Worm (Caenorhabditis elegans) whole organism, mixed stage, embryonic: Measurements from ENCODE around the gene K01D12.9.

ENCODE experiments used
- M03D4.4 ChIP-seq: sonication (generic microtip); optimal IDR thresholded peaks from 2 replicates; lab custom pipeline; 2017; ENCODE audit warnings: mild to moderate bottlenecking, missing genetic modification characterization, missing compliant biosample characterization
- bed-3 ChIP-seq: fragments of 200-800 bp; sonication (Bioruptor generic); optimal IDR thresholded peaks from 3 replicates; lab custom pipeline; 2018; ENCODE audit warnings: mild to moderate bottlenecking, missing genetic modification characterization, moderate library complexity, missing compliant biosample characterization
- blmp-1 ChIP-seq: fragments of 150-350 bp; optimal IDR thresholded peaks from 2 replicates; lab custom pipeline; 2014; ENCODE audit warnings: missing biosample characterization, missing genetic modification characterization
- ceh-39 ChIP-seq: fragments of 150-350 bp; optimal IDR thresholded peaks from 2 replicates; lab custom pipeline; 2014; ENCODE audit warnings: missing biosample characterization, missing genetic modification characterization
- ceh-43 ChIP-seq: fragments of 200-800 bp; sonication (Bioruptor generic); optimal IDR thresholded peaks from 2 replicates; lab custom pipeline; 2018; ENCODE audit warnings: mild to moderate bottlenecking, missing genetic modification characterization, moderate library complexity, missing compliant biosample characterization
- ceh-83 ChIP-seq: fragments of 200-800 bp; sonication (Bioruptor generic); optimal IDR thresholded peaks from 2 replicates; lab custom pipeline; 2018; ENCODE audit warnings: mild to moderate bottlenecking, missing genetic modification characterization, missing compliant biosample characterization
- ces-1 ChIP-seq: fragments of 150-350 bp; optimal IDR thresholded peaks from 2 replicates; lab custom pipeline; 2014; ENCODE audit warnings: missing biosample characterization, missing genetic modification reagents, missing genetic modification characterization
- cnd-1 ChIP-seq: fragments of 200-800 bp; sonication (Bioruptor generic); optimal IDR thresholded peaks from 2 replicates; lab custom pipeline; 2018; ENCODE audit warnings: mild to moderate bottlenecking, missing genetic modification characterization, missing compliant biosample characterization
- drap-1 ChIP-seq: fragments of 200-800 bp; sonication (Bioruptor generic); optimal IDR thresholded peaks from 3 replicates; lab custom pipeline; 2018; ENCODE audit warnings: mild to moderate bottlenecking, missing genetic modification characterization, missing compliant biosample characterization
- elt-1 ChIP-seq: sonication (generic microtip); optimal IDR thresholded peaks from 2 replicates; lab custom pipeline; 2017; ENCODE audit warnings: missing genetic modification characterization, mild to moderate bottlenecking, missing compliant biosample characterization, antibody characterized with exemption, moderate library complexity, borderline replicate concordance; ENCODE audit not compliant: insufficient read depth
- elt-3 ChIP-seq: fragments of 150-350 bp; optimal IDR thresholded peaks from 2 replicates; lab custom pipeline; 2014; ENCODE audit warnings: missing biosample characterization, missing genetic modification characterization
- flh-1 ChIP-seq: fragments of 200-800 bp; sonication (Bioruptor generic); optimal IDR thresholded peaks from 2 replicates; lab custom pipeline; 2018; ENCODE audit warnings: mild to moderate bottlenecking, missing genetic modification characterization, moderate library complexity, missing compliant biosample characterization
- ham-2 ChIP-seq: fragments of 200-800 bp; sonication (Bioruptor generic); optimal IDR thresholded peaks from 2 replicates; lab custom pipeline; 2018; ENCODE audit warnings: mild to moderate bottlenecking, missing genetic modification characterization, missing compliant biosample characterization
- hlh-1 ChIP-seq: fragments of 150-350 bp; optimal IDR thresholded peaks from 2 replicates; lab custom pipeline; 2014; ENCODE audit warnings: missing biosample characterization, missing genetic modification reagents, missing genetic modification characterization
- lin-13 ChIP-seq: fragments of 150-350 bp; optimal IDR thresholded peaks from 2 replicates; lab custom pipeline; 2014; ENCODE audit warnings: missing biosample characterization, missing genetic modification characterization
- lin-32 ChIP-seq: fragments of 200-800 bp; sonication (Bioruptor generic); optimal IDR thresholded peaks from 2 replicates; lab custom pipeline; 2018; ENCODE audit warnings: mild to moderate bottlenecking, missing genetic modification characterization, missing compliant biosample characterization
- lsy-2 ChIP-seq: fragments of 150-350 bp; optimal IDR thresholded peaks from 2 replicates; lab custom pipeline; 2014; ENCODE audit warnings: missing biosample characterization, missing genetic modification characterization
- mab-5 ChIP-seq: fragments of 150-350 bp; optimal IDR thresholded peaks from 2 replicates; lab custom pipeline; 2014; ENCODE audit warnings: missing biosample characterization, missing genetic modification characterization
- mep-1 ChIP-seq: fragments of 150-350 bp; optimal IDR thresholded peaks from 2 replicates; lab custom pipeline; 2017; ENCODE audit warnings: missing biosample characterization, missing genetic modification reagents, missing genetic modification characterization, inconsistent platforms
- mls-2 ChIP-seq: sonication (generic microtip); optimal IDR thresholded peaks from 2 replicates; lab custom pipeline; 2016; ENCODE audit warnings: mild to moderate bottlenecking, missing genetic modification characterization, moderate library complexity, missing compliant biosample characterization
- nhr-12 ChIP-seq: fragments of 150-350 bp; optimal IDR thresholded peaks from 2 replicates; lab custom pipeline; 2014; ENCODE audit warnings: missing biosample characterization, missing genetic modification characterization
- nhr-2 ChIP-seq: fragments of 150-350 bp; optimal IDR thresholded peaks from 2 replicates; lab custom pipeline; 2014; ENCODE audit warnings: missing biosample characterization, missing genetic modification characterization
- nhr-28 ChIP-seq: fragments of 150-350 bp; optimal IDR thresholded peaks from 2 replicates; lab custom pipeline; 2014; ENCODE audit warnings: missing biosample characterization, missing genetic modification characterization
- nhr-76 ChIP-seq: sonication (generic microtip); optimal IDR thresholded peaks from 2 replicates; lab custom pipeline; 2017; ENCODE audit warnings: missing biosample characterization, missing genetic modification characterization
- pha-4 ChIP-seq: fragments of 150-350 bp; optimal IDR thresholded peaks from 2 replicates; lab custom pipeline; 2018; ENCODE audit warnings: missing biosample characterization, missing genetic modification reagents, missing genetic modification characterization
- sem-2 ChIP-seq: fragments of 200-800 bp; sonication (Bioruptor generic); optimal IDR thresholded peaks from 2 replicates; lab custom pipeline; 2018; ENCODE audit warnings: mild to moderate bottlenecking, missing genetic modification characterization, missing compliant biosample characterization
- snpc-4 ChIP-seq: fragments of 150-350 bp; optimal IDR thresholded peaks from 2 replicates; lab custom pipeline; 2014; ENCODE audit warnings: missing biosample characterization, missing genetic modification characterization
- sptf-1 ChIP-seq: sonication (generic microtip); optimal IDR thresholded peaks from 2 replicates; lab custom pipeline; 2017; ENCODE audit warnings: mild to moderate bottlenecking, missing genetic modification characterization, moderate library complexity, missing compliant biosample characterization
- tbx-8 ChIP-seq: fragments of 200-800 bp; sonication (Bioruptor generic); optimal IDR thresholded peaks from 2 replicates; lab custom pipeline; 2018; ENCODE audit warnings: mild to moderate bottlenecking, missing genetic modification characterization, moderate library complexity, missing compliant biosample characterization
- unc-120 ChIP-seq: sonication (generic microtip); optimal IDR thresholded peaks from 2 replicates; lab custom pipeline; 2017; ENCODE audit warnings: missing genetic modification characterization, missing compliant biosample characterization; ENCODE audit not compliant: poor library complexity, severe bottlenecking
- unc-39 ChIP-seq: fragments of 150-350 bp; optimal IDR thresholded peaks from 2 replicates; lab custom pipeline; 2014; ENCODE audit warnings: missing biosample characterization, missing genetic modification characterization
- unc-62 ChIP-seq: fragments of 150-350 bp; optimal IDR thresholded peaks from 2 replicates; lab custom pipeline; 2014; ENCODE audit warnings: missing biosample characterization, missing genetic modification reagents, missing genetic modification characterization
- zip-8 ChIP-seq: fragments of 150-350 bp; optimal IDR thresholded peaks from 2 replicates; lab custom pipeline; 2014; ENCODE audit warnings: missing biosample characterization, missing genetic modification characterization
- ztf-11 ChIP-seq: fragments of 150-350 bp; optimal IDR thresholded peaks from 2 replicates; lab custom pipeline; 2014; ENCODE audit warnings: missing biosample characterization, missing genetic modification characterization

The K01D12.9 gene

DNA sequence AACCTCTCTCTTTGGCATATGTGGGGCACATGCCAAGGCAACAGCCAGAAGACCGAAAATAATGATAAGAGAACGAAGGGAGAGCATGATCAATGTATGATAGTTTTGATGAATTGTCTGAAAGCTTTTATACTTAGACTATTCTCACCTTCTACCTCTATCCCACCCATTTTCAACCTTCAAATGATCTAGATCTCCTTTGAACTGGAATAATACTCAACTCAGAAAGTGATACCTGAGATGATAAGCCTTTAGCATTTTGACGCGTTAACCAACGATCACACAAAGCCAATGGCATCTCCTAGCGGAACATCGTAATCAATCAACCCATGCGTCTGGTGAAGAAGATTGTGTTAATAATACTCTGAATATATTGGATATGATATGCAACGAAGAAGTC, at the start of gene K01D12.9:
TSS of gene K01D12.9 (minus strand) at position 101 of the 400 bp plus-strand sequence.
- TF ChIP-seq unc-120 (tag; lab: Kevin White, UChicago): no peak
- no peak for TF ChIP-seq lin-13
- no peak for TF ChIP-seq drap-1 (GFP tag; lab: Kevin White, UChicago)
- no peak for TF ChIP-seq sptf-1 (tag; lab: Kevin White, UChicago)
- no peak for TF ChIP-seq sem-2 (GFP tag; lab: Kevin White, UChicago)
- no peak for TF ChIP-seq ceh-43 (GFP tag; lab: Kevin White, UChicago)
- no peak for TF ChIP-seq lsy-2 (tag; lab: Kevin White, UChicago)
- no peak for TF ChIP-seq M03D4.4 (tag; lab: Kevin White, UChicago)
- no peak for TF ChIP-seq lin-32
- no peak for TF ChIP-seq ceh-83 (GFP tag; lab: Kevin White, UChicago)
- TF ChIP-seq tbx-8 (GFP tag; lab: Kevin White, UChicago): no peak
- TF ChIP-seq cnd-1 (tag; lab: Kevin White, UChicago): no peak
- no peak for TF ChIP-seq ceh-39 (tag; lab: Kevin White, UChicago)
- TF ChIP-seq nhr-2 (tag; lab: Kevin White, UChicago): no peak
- no peak for TF ChIP-seq mep-1 (tag; lab: Kevin White, UChicago)
- TF ChIP-seq ztf-11 (tag; lab: Kevin White, UChicago): no peak

DNA sequence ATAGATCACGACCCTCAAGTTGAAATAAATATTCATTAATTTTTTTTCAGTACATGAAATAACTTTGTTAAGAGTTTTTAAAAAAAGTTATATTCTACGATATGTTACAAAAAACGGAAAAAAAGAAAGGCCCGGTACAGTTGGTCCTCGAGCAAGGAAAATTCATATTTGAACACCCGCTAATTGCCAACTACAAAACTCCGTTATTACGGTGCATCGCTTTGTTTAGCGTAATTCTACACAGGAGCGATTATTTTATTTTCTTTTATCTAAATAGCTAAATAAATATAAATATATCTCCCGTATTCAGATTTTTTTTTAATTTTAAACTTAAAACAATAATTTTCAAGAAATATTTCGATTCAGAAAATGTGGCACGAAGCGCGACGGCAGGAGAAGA, 46.0 kb upstream of the K01D12.9 start, which contains the start of gene F28C1.1:
TSS of gene F28C1.1 (plus strand) at position 365 of the 400 bp plus-strand sequence.
- TF ChIP-seq nhr-28 (tag; lab: Kevin White, UChicago): no peak
- TF ChIP-seq elt-1 (tag; lab: Kevin White, UChicago): no peak
- TF ChIP-seq snpc-4: no peak
- TF ChIP-seq unc-120 (tag; lab: Kevin White, UChicago): no peak
- no peak for TF ChIP-seq ham-2
- TF ChIP-seq ces-1: peak; percentile 53
- TF ChIP-seq lsy-2 (tag; lab: Kevin White, UChicago): peak; percentile 20
- TF ChIP-seq hlh-1 (tag; lab: Kevin White, UChicago): no peak
- TF ChIP-seq elt-3 (tag; lab: Kevin White, UChicago): no peak
- no peak for TF ChIP-seq ceh-83 (GFP tag; lab: Kevin White, UChicago)
- TF ChIP-seq ztf-11 (tag; lab: Kevin White, UChicago): no peak
- no peak for TF ChIP-seq blmp-1 (tag; lab: Kevin White, UChicago)
- TF ChIP-seq bed-3 (GFP tag; lab: Kevin White, UChicago): no peak
- no peak for TF ChIP-seq nhr-76 (tag; lab: Kevin White, UChicago)
- TF ChIP-seq ceh-39 (tag; lab: Kevin White, UChicago): no peak
- no peak for TF ChIP-seq mep-1 (tag; lab: Kevin White, UChicago)

DNA sequence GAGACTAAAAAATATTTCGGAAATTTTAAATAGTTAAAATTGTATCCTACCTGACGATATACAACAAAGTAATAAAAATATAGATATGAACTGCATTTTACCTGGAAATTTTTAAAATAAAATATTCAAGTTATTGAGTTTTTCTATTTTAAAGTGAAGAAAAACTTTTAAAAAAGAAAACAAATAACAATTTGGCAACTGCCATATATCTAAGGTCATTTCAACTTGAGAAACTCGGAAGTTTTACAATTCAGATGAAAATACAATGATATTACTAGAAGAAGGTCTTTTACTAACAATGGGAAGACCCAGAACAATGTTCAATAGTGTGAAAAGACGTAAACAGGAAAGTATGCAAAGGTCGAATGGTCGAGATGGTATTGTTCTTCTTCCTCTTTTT, 45.5 kb upstream of the K01D12.9 start, which contains the start of gene C54D10.10:
TSS of gene C54D10.10 (minus strand) at position 101 of the 400 bp plus-strand sequence.
- TF ChIP-seq mep-1 (tag; lab: Kevin White, UChicago) (no peak), pha-4 (tag; lab: Kevin White, UChicago) (no peak), sptf-1 (tag; lab: Kevin White, UChicago) (no peak), lsy-2 (tag; lab: Kevin White, UChicago) (no peak), unc-39 (tag; lab: Kevin White, UChicago) (no peak), snpc-4 (no peak), zip-8 (tag; lab: Kevin White, UChicago) (no peak), ceh-39 (tag; lab: Kevin White, UChicago) (no peak), hlh-1 (tag; lab: Kevin White, UChicago) (no peak), sem-2 (GFP tag; lab: Kevin White, UChicago) (no peak), flh-1 (GFP tag; lab: Kevin White, UChicago) (no peak), nhr-76 (tag; lab: Kevin White, UChicago) (no peak), nhr-12 (tag; lab: Kevin White, UChicago) (no peak), lin-32 (no peak), cnd-1 (tag; lab: Kevin White, UChicago) (no peak), ces-1 (no peak), ceh-43 (GFP tag; lab: Kevin White, UChicago) (no peak), unc-62 (GFP tag; lab: Kevin White, UChicago) (no peak)
- TF ChIP-seq, all 35 proteins: peak for 0

ce11 chrV:12446895-12447294, 42.5 kb upstream of the K01D12.9 start, which contains the start of the genes pals-38 and C54D10.9:
pals-38 (minus strand) TSS chrV:12446995.
C54D10.9 (plus strand) TSS chrV:12447153.
- TF ChIP-seq mab-5 (tag; lab: Kevin White, UChicago) (no peak), unc-39 (tag; lab: Kevin White, UChicago) (no peak), unc-120 (tag; lab: Kevin White, UChicago) (no peak), sem-2 (GFP tag; lab: Kevin White, UChicago) (no peak), lsy-2 (tag; lab: Kevin White, UChicago) (no peak), elt-1 (tag; lab: Kevin White, UChicago) (no peak), ztf-11 (tag; lab: Kevin White, UChicago) (no peak), tbx-8 (GFP tag; lab: Kevin White, UChicago) (no peak), blmp-1 (tag; lab: Kevin White, UChicago) (no peak), ces-1 (no peak), M03D4.4 (tag; lab: Kevin White, UChicago) (no peak), drap-1 (GFP tag; lab: Kevin White, UChicago) (no peak), mls-2 (no peak)
- TF ChIP-seq, all 35 proteins: peak for 0
